Worm (Caenorhabditis elegans) whole organism, young adult: ENCODE data around the gene gcy-34.

Experiments
- B0019.2 ChIP-seq: fragments of 200-800 bp; sonication (Bioruptor generic); conservative IDR thresholded peaks from 2 replicates; pipeline ENCODE4 v1.3.6; 2022; ENCODE audit warnings: missing genetic modification reagents, missing genetic modification characterization, missing compliant biosample characterization
- B0035.1 ChIP-seq: sonication (generic microtip); optimal IDR thresholded peaks from 2 replicates; lab custom pipeline; 2016; ENCODE audit warnings: missing genetic modification characterization, mild to moderate bottlenecking, missing compliant biosample characterization, missing genotype, missing genetic modification reagents
- C06A6.2 ChIP-seq: fragments of 200-800 bp; sonication (Bioruptor generic); conservative IDR thresholded peaks from 2 replicates; pipeline ENCODE4 v1.3.6; 2022; ENCODE audit warnings: missing genetic modification characterization, missing compliant biosample characterization
- F33H1.4 ChIP-seq: fragments of 200-800 bp; sonication (Bioruptor generic); IDR thresholded peaks from 2 replicates; pipeline ENCODE4 v1.3.6; 2022; ENCODE audit warnings: missing genetic modification reagents, missing genetic modification characterization, missing compliant biosample characterization
- F37B4.10 ChIP-seq: fragments of 200-800 bp; sonication (Bioruptor generic); IDR thresholded peaks from 2 replicates; pipeline ENCODE4 v1.3.6; 2022; ENCODE audit warnings: missing genetic modification characterization, missing compliant biosample characterization
- F52B5.7 ChIP-seq: sonication (generic microtip); optimal IDR thresholded peaks from 2 replicates; lab custom pipeline; 2016; ENCODE audit warnings: mild to moderate bottlenecking, missing genetic modification characterization, missing compliant biosample characterization
- F57A8.1 ChIP-seq: fragments of 200-800 bp; sonication (Bioruptor generic); optimal IDR thresholded peaks from 2 replicates; lab custom pipeline; 2018; ENCODE audit warnings: mild to moderate bottlenecking, missing genetic modification characterization, moderate library complexity, missing compliant biosample characterization
- T07F8.4 ChIP-seq: sonication (generic microtip); optimal IDR thresholded peaks from 2 replicates; lab custom pipeline; 2016; ENCODE audit warnings: mild to moderate bottlenecking, missing genetic modification characterization, moderate library complexity, missing compliant biosample characterization
- T26A5.8 ChIP-seq: sonication (generic microtip); optimal IDR thresholded peaks from 2 replicates; lab custom pipeline; 2016; ENCODE audit warnings: missing genetic modification characterization, missing compliant biosample characterization
- ama-1 ChIP-seq, 3 experiments: fragments of 150-350 bp in 1 of 3; sonication (generic microtip) in 2 of 3; optimal IDR thresholded peaks; 2 replicates each; lab custom pipeline; 2014 to 2018; ENCODE audit warnings: missing biosample characterization in 2 of 3, missing genetic modification characterization in 2 of 3, missing genetic modification reagents in 2 of 3
- aptf-2 ChIP-seq: fragments of 200-800 bp; sonication (Bioruptor generic); conservative IDR thresholded peaks from 2 replicates; pipeline ENCODE4 v1.3.6; 2022; ENCODE audit warnings: missing genetic modification reagents, missing genetic modification characterization, missing compliant biosample characterization
- athp-1 ChIP-seq: sonication (generic microtip); optimal IDR thresholded peaks from 2 replicates; lab custom pipeline; 2017; ENCODE audit warnings: mild to moderate bottlenecking, missing genetic modification characterization, missing compliant biosample characterization
- attf-6 ChIP-seq: fragments of 200-800 bp; sonication (Bioruptor generic); IDR thresholded peaks from 2 replicates; pipeline ENCODE4 v1.3.6; 2022; ENCODE audit warnings: missing genetic modification reagents, missing genetic modification characterization, missing compliant biosample characterization
- bed-2 ChIP-seq: fragments of 200-800 bp; sonication (Bioruptor generic); IDR thresholded peaks from 2 replicates; pipeline ENCODE4 v1.3.6; 2022; ENCODE audit warnings: missing genetic modification reagents, missing genetic modification characterization, missing compliant biosample characterization
- ccch-3 ChIP-seq: fragments of 200-800 bp; sonication (Bioruptor generic); optimal IDR thresholded peaks from 2 replicates; lab custom pipeline; 2018; ENCODE audit warnings: mild to moderate bottlenecking, missing genetic modification characterization, missing compliant biosample characterization
- cebp-2 ChIP-seq: fragments of 200-800 bp; sonication (Bioruptor generic); IDR thresholded peaks from 2 replicates; pipeline ENCODE4 v1.3.6; 2022; ENCODE audit warnings: missing genetic modification characterization, missing compliant biosample characterization
- ceh-100 ChIP-seq: fragments of 200-800 bp; sonication (Bioruptor generic); IDR thresholded peaks from 2 replicates; pipeline ENCODE4 v1.3.6; 2022; ENCODE audit warnings: missing genetic modification reagents, missing genetic modification characterization, missing compliant biosample characterization
- ceh-79 ChIP-seq: sonication (generic microtip); optimal IDR thresholded peaks from 2 replicates; lab custom pipeline; 2017; ENCODE audit warnings: mild to moderate bottlenecking, missing genetic modification characterization, missing compliant biosample characterization
- dox-1 ChIP-seq: fragments of 200-800 bp; sonication (Bioruptor generic); IDR thresholded peaks from 2 replicates; pipeline ENCODE4 v1.3.6; 2022; ENCODE audit warnings: missing genetic modification reagents, missing genetic modification characterization, missing compliant biosample characterization
- ekl-4 ChIP-seq: fragments of 200-800 bp; sonication (Bioruptor generic); IDR thresholded peaks from 2 replicates; pipeline ENCODE4 v1.3.6; 2022; ENCODE audit warnings: missing genetic modification reagents, missing genetic modification characterization, missing compliant biosample characterization
- hmg-20 ChIP-seq: fragments of 200-800 bp; sonication (Bioruptor generic); IDR thresholded peaks from 2 replicates; pipeline ENCODE4 v1.3.6; 2022; ENCODE audit warnings: missing genetic modification reagents, missing genetic modification characterization, missing compliant biosample characterization
- lin-26 ChIP-seq: fragments of 200-800 bp; sonication (Bioruptor generic); IDR thresholded peaks from 2 replicates; pipeline ENCODE4 v1.3.6; 2022; ENCODE audit warnings: missing genetic modification reagents, missing genetic modification characterization, missing compliant biosample characterization
- madf-8 ChIP-seq: fragments of 200-800 bp; sonication (Bioruptor generic); conservative IDR thresholded peaks from 2 replicates; pipeline ENCODE4 v1.3.6; 2022; ENCODE audit warnings: missing genetic modification reagents, missing genetic modification characterization, missing compliant biosample characterization
- mcd-1 ChIP-seq: fragments of 200-800 bp; sonication (Bioruptor generic); IDR thresholded peaks from 2 replicates; pipeline ENCODE4 v1.3.6; 2022; ENCODE audit warnings: missing genetic modification reagents, missing genetic modification characterization, missing compliant biosample characterization
- mel-28 ChIP-seq: sonication (generic microtip); optimal IDR thresholded peaks from 2 replicates; lab custom pipeline; 2016; ENCODE audit warnings: borderline replicate concordance, mild to moderate bottlenecking, missing genetic modification characterization, missing compliant biosample characterization
- mxl-1 ChIP-seq: sonication (generic microtip); optimal IDR thresholded peaks from 2 replicates; lab custom pipeline; 2016; ENCODE audit warnings: missing genetic modification characterization, missing compliant biosample characterization
- nfya-1 ChIP-seq: sonication (generic microtip); optimal IDR thresholded peaks from 2 replicates; lab custom pipeline; 2017; ENCODE audit warnings: antibody characterized with exemption, missing compliant biosample characterization, missing genetic modification characterization, borderline replicate concordance; ENCODE audit not compliant: insufficient read depth
- nhr-27 ChIP-seq: fragments of 200-800 bp; sonication (Bioruptor generic); optimal IDR thresholded peaks from 2 replicates; lab custom pipeline; 2018; ENCODE audit warnings: mild to moderate bottlenecking, missing genetic modification characterization, moderate library complexity, missing compliant biosample characterization
- rpc-1 ChIP-seq, 2 experiments: fragments of 150-350 bp in 1 of 2; sonication (generic microtip) in 1 of 2; optimal IDR thresholded peaks; 2 replicates each; lab custom pipeline; 2014 to 2018; ENCODE audit warnings: missing biosample characterization in 1 of 2, missing genetic modification characterization in 1 of 2, missing genetic modification reagents in 1 of 2, missing genotype in 1 of 2
- somi-1 ChIP-seq: fragments of 200-800 bp; sonication (Bioruptor generic); optimal IDR thresholded peaks from 2 replicates; lab custom pipeline; 2018; ENCODE audit warnings: mild to moderate bottlenecking, missing genetic modification characterization, missing compliant biosample characterization
- tbx-9 ChIP-seq: sonication (generic microtip); optimal IDR thresholded peaks from 2 replicates; lab custom pipeline; 2016; ENCODE audit warnings: borderline replicate concordance, missing genetic modification characterization, inconsistent platforms, missing compliant biosample characterization
- unc-130 ChIP-seq: sonication (generic microtip); optimal IDR thresholded peaks from 2 replicates; lab custom pipeline; 2016; ENCODE audit warnings: missing genetic modification reagents, missing genetic modification characterization, missing compliant biosample characterization
- unc-62 ChIP-seq: fragments of 150-350 bp; optimal IDR thresholded peaks from 2 replicates; lab custom pipeline; 2014; ENCODE audit warnings: missing biosample characterization, missing genetic modification reagents, missing genetic modification characterization
- zim-3 ChIP-seq: sonication (generic microtip); optimal IDR thresholded peaks from 2 replicates; lab custom pipeline; 2017; ENCODE audit warnings: mild to moderate bottlenecking, missing genetic modification characterization, moderate library complexity, missing compliant biosample characterization
- ztf-18 ChIP-seq: sonication (generic microtip); optimal IDR thresholded peaks from 2 replicates; lab custom pipeline; 2016; ENCODE audit warnings: missing genotype, mild to moderate bottlenecking, missing genetic modification characterization, missing compliant biosample characterization
- ztf-22 ChIP-seq: fragments of 200-800 bp; sonication (Bioruptor generic); optimal IDR thresholded peaks from 2 replicates; lab custom pipeline; 2018; ENCODE audit warnings: mild to moderate bottlenecking, missing genetic modification characterization, moderate library complexity, missing compliant biosample characterization
- ztf-25 ChIP-seq: fragments of 200-800 bp; sonication (Bioruptor generic); IDR thresholded peaks from 2 replicates; pipeline ENCODE4 v1.3.6; 2022; ENCODE audit warnings: missing genetic modification reagents, missing genetic modification characterization, missing compliant biosample characterization

The gcy-34 gene

DNA sequence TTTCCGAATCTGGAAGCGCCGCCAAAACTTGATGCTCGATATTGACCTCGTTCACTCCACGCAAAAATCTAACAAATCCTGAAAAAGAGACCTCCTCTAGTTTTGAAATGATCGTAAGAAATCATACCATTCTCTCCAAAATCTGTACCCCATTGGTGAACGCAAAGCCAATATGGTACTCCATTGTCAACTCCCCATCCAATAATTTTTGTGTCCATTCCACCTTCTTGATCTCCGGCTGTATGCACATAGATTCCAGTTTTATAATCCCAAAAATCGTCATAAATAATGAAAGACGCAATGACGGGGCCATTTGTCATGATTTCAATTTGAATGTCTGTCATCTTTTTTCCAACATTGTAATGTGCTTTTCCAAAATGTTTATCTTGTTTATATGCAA, 29.5 kb downstream of the gcy-34 start:
- TF ChIP-seq C06A6.2 (no peak), hmg-20 (GFP tag; lab: Robert Waterston, UW) (no peak), mxl-1 (tag; lab: Kevin White, UChicago) (no peak)

DNA sequence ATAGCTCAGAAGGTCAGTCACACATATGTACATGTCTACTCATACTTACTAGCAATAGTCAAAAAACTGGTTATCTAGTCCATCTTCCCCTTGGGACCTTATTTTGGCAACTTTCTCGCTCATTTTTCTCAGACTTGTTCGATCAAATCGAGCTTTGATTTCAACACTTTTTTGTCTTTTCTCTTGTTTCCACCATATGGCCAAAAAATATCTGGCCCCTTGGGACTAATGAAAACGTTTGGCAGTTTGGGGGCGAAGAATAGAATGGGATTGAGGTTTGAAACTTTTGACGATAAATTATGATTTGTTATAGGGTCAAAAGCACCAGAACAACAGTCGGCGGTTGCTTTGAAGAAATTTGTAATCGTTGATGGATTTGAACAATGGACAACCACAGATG, 33.3 kb downstream of the gcy-34 start:
- TF ChIP-seq F52B5.7 (no peak), ztf-18 (tag; lab: Kevin White, UChicago) (no peak), dox-1 (no peak), rpc-1 (optimal IDR thresholded peaks at IDR 0.05; lab: Kevin White, UChicago) (no peak), rpc-1 (tag; optimal IDR thresholded peaks at IDR 0.05; lab: Kevin White, UChicago) (no peak), F37B4.10 (GFP tag; lab: Robert Waterston, UW) (0 out of 2 replicates have a peak, but pooled peaks have one; percentile 62), unc-62 (GFP tag; lab: Kevin White, UChicago) (no peak)

DNA sequence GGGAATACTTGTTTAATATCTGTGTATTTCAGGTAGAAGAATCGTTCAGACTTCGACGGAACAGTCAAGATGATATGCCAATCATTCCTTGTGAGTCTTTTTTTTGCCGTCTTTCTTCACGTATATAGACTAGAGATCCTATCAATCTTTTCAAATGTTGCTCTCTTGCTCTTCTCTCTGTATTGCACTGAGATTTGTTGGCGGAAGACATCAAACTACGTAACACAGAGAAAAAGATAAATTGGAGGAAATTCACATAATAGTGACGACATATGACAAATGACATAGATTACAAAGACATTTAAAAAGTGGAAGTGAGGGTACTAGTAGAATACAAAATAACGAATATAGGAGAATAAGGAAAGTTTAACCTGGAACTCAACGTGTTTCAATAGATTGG, 33.9 kb downstream of the gcy-34 start:
- TF ChIP-seq lin-26 = no peak
- TF ChIP-seq bed-2 = no peak
- no peak for TF ChIP-seq ceh-100 (GFP tag; lab: Robert Waterston, UW)
- no peak for TF ChIP-seq ama-1 (optimal IDR thresholded peaks at IDR 0.05; lab: Kevin White, UChicago)
- TF ChIP-seq ama-1 (GFP tag; optimal IDR thresholded peaks at IDR 0.05; lab: Kevin White, UChicago) = no peak
- TF ChIP-seq unc-130 = no peak
- TF ChIP-seq athp-1 (tag; lab: Kevin White, UChicago) = no peak
- no peak for TF ChIP-seq C06A6.2
- no peak for TF ChIP-seq attf-6 (GFP tag; lab: Robert Waterston, UW)
- TF ChIP-seq mel-28 (tag; lab: Kevin White, UChicago) = no peak
- TF ChIP-seq T07F8.4 (tag; lab: Kevin White, UChicago) = no peak
- no peak for TF ChIP-seq unc-62 (GFP tag; lab: Kevin White, UChicago)
- no peak for TF ChIP-seq ztf-22 (GFP tag; lab: Kevin White, UChicago)
- TF ChIP-seq ceh-79 (tag; lab: Kevin White, UChicago) = no peak
- no peak for TF ChIP-seq somi-1 (GFP tag; lab: Kevin White, UChicago)
- no peak for TF ChIP-seq B0019.2 (GFP tag; lab: Robert Waterston, UW)
- TF ChIP-seq ekl-4 (GFP tag; lab: Robert Waterston, UW) = no peak
- no peak for TF ChIP-seq zim-3 (tag; lab: Kevin White, UChicago)
- no peak for TF ChIP-seq F33H1.4 (GFP tag; lab: Robert Waterston, UW)
- no peak for TF ChIP-seq cebp-2 (GFP tag; lab: Robert Waterston, UW)
- TF ChIP-seq aptf-2 = no peak

DNA sequence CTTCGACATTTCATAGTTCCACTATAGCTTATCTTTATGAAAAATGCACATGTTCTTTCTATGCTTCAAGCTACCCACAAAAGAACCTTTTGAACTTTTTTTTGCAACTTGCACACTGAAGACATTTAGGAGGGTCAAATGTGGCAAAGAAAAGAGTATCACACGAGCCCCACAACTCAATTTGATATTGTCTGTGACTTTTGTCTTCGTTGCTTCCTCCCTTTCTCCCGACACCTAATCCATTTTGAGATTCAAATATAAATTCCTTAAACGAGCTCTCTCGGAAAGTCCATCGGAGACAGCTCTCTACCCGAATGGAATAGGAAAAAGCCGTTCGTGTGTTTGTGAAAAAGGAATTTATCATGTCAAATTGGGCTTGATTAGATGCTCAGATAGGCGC, 35.4 kb downstream of the gcy-34 start:
- TF ChIP-seq T26A5.8 (tag; lab: Kevin White, UChicago) (no peak), nfya-1 (tag; lab: Kevin White, UChicago) (no peak), B0035.1 (tag; lab: Kevin White, UChicago) (no peak), madf-8 (GFP tag; lab: Robert Waterston, UW) (no peak), ztf-18 (tag; lab: Kevin White, UChicago) (no peak)
- TF ChIP-seq, all 124 proteins: peak for 0

DNA sequence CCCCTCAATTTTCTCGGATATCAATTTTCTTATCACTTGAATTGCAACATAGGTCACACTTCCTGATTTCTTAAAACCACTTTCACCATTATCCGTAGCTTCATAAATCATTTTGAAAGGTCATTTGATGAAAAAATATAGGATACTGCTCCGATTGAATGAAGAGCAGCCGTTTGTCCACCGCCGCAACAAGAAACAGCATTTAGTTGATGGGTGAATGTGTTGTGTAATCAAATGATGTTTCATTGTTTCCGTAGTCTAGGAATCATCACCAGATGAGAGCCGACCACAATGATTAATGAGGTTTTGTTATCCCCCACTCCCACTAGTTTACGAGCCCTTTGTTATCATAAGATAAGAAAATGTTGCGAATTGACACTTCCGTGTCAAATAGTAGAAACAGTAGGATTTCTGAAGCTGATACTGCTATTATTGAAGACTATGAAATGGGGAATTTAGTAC, 39.8 kb downstream of the gcy-34 start, which contains the start of gene twk-43:
Gene twk-43 (plus strand): TSS at position 412 of the 462 bp plus-strand sequence.
- TF ChIP-seq tbx-9 (tag; lab: Kevin White, UChicago) (no peak), mcd-1 (GFP tag; lab: Robert Waterston, UW) (no peak), F57A8.1 (GFP tag; lab: Kevin White, UChicago) (no peak), nhr-27 (tag; lab: Kevin White, UChicago) (no peak), ama-1 (optimal IDR thresholded peaks at IDR 0.05; lab: Kevin White, UChicago) (no peak), ama-1 (GFP tag; optimal IDR thresholded peaks at IDR 0.05; lab: Kevin White, UChicago) (no peak), F33H1.4 (GFP tag; lab: Robert Waterston, UW) (no peak), ztf-25 (GFP tag; lab: Robert Waterston, UW) (no peak), rpc-1 (optimal IDR thresholded peaks at IDR 0.05; lab: Kevin White, UChicago) (no peak), rpc-1 (tag; optimal IDR thresholded peaks at IDR 0.05; lab: Kevin White, UChicago) (no peak), ccch-3 (GFP tag; lab: Kevin White, UChicago) (no peak), ztf-18 (tag; lab: Kevin White, UChicago) (no peak)
